Worm (Caenorhabditis elegans): ENCODE results near the gene frm-2.

frm-2 gene

ce11 chrIII:5988991-5989726 is 7.2 kb upstream of the frm-2 start:
- TF ChIP-seq nhr-25 (tag; optimal IDR thresholded peaks at IDR 0.05), result peak; percentile 34
- TF ChIP-seq gmeb-1 (tag; optimal IDR thresholded peaks at IDR 0.05), result peak; percentile 43
- TF ChIP-seq sma-3 (GFP tag; optimal IDR thresholded peaks at IDR 0.05), result peak; percentile 3
- no peak for TF ChIP-seq sma-9 (GFP tag; optimal IDR thresholded peaks at IDR 0.05)
- no peak for TF ChIP-seq sma-9 (tag; optimal IDR thresholded peaks at IDR 0.05)
- TF ChIP-seq peb-1 (tag; optimal IDR thresholded peaks at IDR 0.05), result no peak
- no peak for TF ChIP-seq nhr-23 (tag; optimal IDR thresholded peaks at IDR 0.05)
- no peak for TF ChIP-seq blmp-1 (tag; optimal IDR thresholded peaks at IDR 0.05; ENCODE audit: insufficient read depth)
- no peak for TF ChIP-seq nhr-21 (tag; optimal IDR thresholded peaks at IDR 0.05)
- TF ChIP-seq F13H6.1 (tag; optimal IDR thresholded peaks at IDR 0.05), result peak; percentile 48
- TF ChIP-seq unc-62 (GFP tag; optimal IDR thresholded peaks at IDR 0.05), result no peak
- peak; percentile 39 for TF ChIP-seq nhr-129 (tag; optimal IDR thresholded peaks at IDR 0.05)
- TF ChIP-seq sem-4 (tag; optimal IDR thresholded peaks at IDR 0.05), result peak; percentile 32
- peak; percentile 33 for TF ChIP-seq crh-2 (tag; optimal IDR thresholded peaks at IDR 0.05)
- no peak for TF ChIP-seq fos-1 (tag; optimal IDR thresholded peaks at IDR 0.05)
- TF ChIP-seq lsy-2 (tag; optimal IDR thresholded peaks at IDR 0.05), result peak in 1 of 2 experiments; percentile 40
- TF ChIP-seq mdl-1 (tag; optimal IDR thresholded peaks at IDR 0.05), result no peak
- TF ChIP-seq ztf-4 (tag; optimal IDR thresholded peaks at IDR 0.05), result no peak
- TF ChIP-seq ZK546.5 (tag; optimal IDR thresholded peaks at IDR 0.05), result no peak
- TF ChIP-seq lin-13 (GFP tag; optimal IDR thresholded peaks at IDR 0.05), result no peak
- TF ChIP-seq elt-1 (tag; optimal IDR thresholded peaks at IDR 0.05), result no peak
- TF ChIP-seq mab-5 (tag; optimal IDR thresholded peaks at IDR 0.05), result peak; percentile 80
- TF ChIP-seq C34F6.9 (tag; optimal IDR thresholded peaks at IDR 0.05), result peak; percentile 34
- no peak for TF ChIP-seq nhr-10 (tag; optimal IDR thresholded peaks at IDR 0.05)
- TF ChIP-seq ama-1 (optimal IDR thresholded peaks at IDR 0.05), result no peak

ce11 chrIII:5988461-5988860 is 6.5 kb upstream of the frm-2 start:
- TF ChIP-seq crh-2 (tag; optimal IDR thresholded peaks at IDR 0.05) (no peak), skn-1 (tag; optimal IDR thresholded peaks at IDR 0.05) (no peak), blmp-1 (tag; optimal IDR thresholded peaks at IDR 0.05; ENCODE audit: insufficient read depth) (no peak), unc-62 (GFP tag; optimal IDR thresholded peaks at IDR 0.05) (no peak), nhr-21 (tag; optimal IDR thresholded peaks at IDR 0.05) (no peak), ceh-16 (tag; optimal IDR thresholded peaks at IDR 0.05) (no peak), ztf-4 (tag; optimal IDR thresholded peaks at IDR 0.05) (no peak), ZK546.5 (tag; optimal IDR thresholded peaks at IDR 0.05) (no peak)

DNA sequence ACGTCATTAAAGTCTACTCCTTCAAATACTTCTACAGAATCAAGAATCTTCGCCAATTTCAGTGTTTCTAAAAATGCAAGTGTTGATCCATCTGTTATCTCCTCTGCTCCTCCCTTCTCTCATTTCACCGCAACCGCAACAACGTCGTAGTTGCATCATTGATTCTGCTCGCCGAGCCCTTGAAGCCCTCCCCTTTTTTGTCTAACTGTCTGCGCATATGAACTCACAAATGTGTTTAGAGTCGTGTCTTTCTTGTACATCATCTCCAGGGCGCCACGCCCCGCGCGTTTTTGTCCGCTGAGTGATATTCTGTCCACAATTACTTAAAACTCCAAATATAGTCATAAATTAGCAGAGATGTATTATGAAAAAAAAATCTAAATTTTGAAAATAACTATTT is 6.1 kb upstream of the frm-2 start:
- peak; percentile 24 for TF ChIP-seq nhr-129 (tag; optimal IDR thresholded peaks at IDR 0.05)
- TF ChIP-seq R02D3.7 (tag; optimal IDR thresholded peaks at IDR 0.05), result no peak
- TF ChIP-seq crh-2 (tag; optimal IDR thresholded peaks at IDR 0.05), result peak; percentile 24
- no peak for TF ChIP-seq skn-1 (tag; optimal IDR thresholded peaks at IDR 0.05)
- TF ChIP-seq lsy-2 (tag; optimal IDR thresholded peaks at IDR 0.05), result peak in 1 of 2 experiments; percentile 36
- TF ChIP-seq unc-55 (GFP tag; optimal IDR thresholded peaks at IDR 0.05), result peak; percentile 56
- peak; percentile 35 for TF ChIP-seq C34F6.9 (tag; optimal IDR thresholded peaks at IDR 0.05)
- TF ChIP-seq F13H6.1 (tag; optimal IDR thresholded peaks at IDR 0.05), result peak; percentile 8

- TF ChIP-seq mdl-1 (tag; optimal IDR thresholded peaks at IDR 0.05) (no peak), dmd-4 (tag; optimal IDR thresholded peaks at IDR 0.05) (no peak)
Observed at ce11 chrIII:5985340-5985739, 3.4 kb upstream of the frm-2 start, which contains the start of gene T04C9.3. T04C9.3 (plus strand) TSS chrIII:5985640.

DNA sequence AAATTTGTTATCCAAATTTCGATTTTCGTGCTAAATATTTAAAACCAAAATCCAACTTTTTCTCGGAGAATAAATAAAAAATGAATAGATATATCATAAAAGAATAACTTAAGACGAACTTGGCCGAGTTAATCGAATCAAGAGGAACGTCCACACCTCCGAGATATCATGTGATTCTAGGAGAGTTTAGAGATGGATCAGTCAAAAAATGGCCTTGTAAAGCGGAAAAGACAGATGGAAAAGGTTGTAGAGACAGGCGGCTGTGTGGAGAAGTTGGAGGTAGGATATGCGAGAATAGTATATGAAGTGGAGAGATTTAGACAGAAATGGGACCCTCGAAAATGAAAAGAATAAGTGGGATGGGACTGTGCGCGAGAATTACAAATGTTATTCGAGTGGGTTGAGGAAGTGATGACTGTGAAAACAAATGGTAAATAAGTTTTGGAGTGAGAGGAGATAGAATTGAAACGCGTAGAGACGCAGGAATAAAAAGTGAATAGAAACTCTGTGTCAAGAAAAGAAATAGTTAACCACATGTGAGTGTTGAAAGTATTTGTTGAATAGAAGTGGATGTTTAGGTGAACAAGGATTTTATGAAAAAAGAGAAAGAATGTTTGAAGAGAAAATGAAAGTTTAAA is 946 bp upstream of the frm-2 start:
- TF ChIP-seq sma-3 (GFP tag; optimal IDR thresholded peaks at IDR 0.05) (peak; percentile 26), nhr-10 (tag; optimal IDR thresholded peaks at IDR 0.05) (no peak), lin-13 (GFP tag; optimal IDR thresholded peaks at IDR 0.05) (no peak), elt-3 (tag; optimal IDR thresholded peaks at IDR 0.05) (no peak), blmp-1 (tag; optimal IDR thresholded peaks at IDR 0.05; ENCODE audit: insufficient read depth) (no peak), ztf-1 (GFP tag; conservative IDR thresholded peaks at IDR 0.05) (no peak), aly-2 (tag; optimal IDR thresholded peaks at IDR 0.05) (no peak), mbf-1 (tag; optimal IDR thresholded peaks at IDR 0.05) (no peak), peb-1 (tag; optimal IDR thresholded peaks at IDR 0.05) (no peak), nhr-21 (tag; optimal IDR thresholded peaks at IDR 0.05) (no peak), nhr-25 (tag; optimal IDR thresholded peaks at IDR 0.05) (peak; percentile 31)

Data from whole organism, L2 larva.